Worm (Caenorhabditis elegans) whole organism, young adult: ENCODE data around the gene T07F8.4.
A peak's percentile ranks its signal among the peaks of the same experiment; 100 is the strongest.
"Not testable (repeated sequence)": the region's sequence is repeated elsewhere in the genome, so short reads cannot be mapped to it uniquely, and the experiment has no call there.

ENCODE experiments used
- F10E7.11 ChIP-seq: sonication (generic microtip); optimal IDR thresholded peaks from 2 replicates; lab custom pipeline; 2017; ENCODE audit warnings: mild to moderate bottlenecking, missing genetic modification characterization, moderate library complexity, missing compliant biosample characterization
- F37B4.10 ChIP-seq: fragments of 200-800 bp; sonication (Bioruptor generic); IDR thresholded peaks from 2 replicates; pipeline ENCODE4 v1.3.6; 2022; ENCODE audit warnings: missing genetic modification characterization, missing compliant biosample characterization
- F57C9.4 ChIP-seq: sonication (generic microtip); optimal IDR thresholded peaks from 2 replicates; lab custom pipeline; 2017; ENCODE audit warnings: mild to moderate bottlenecking, missing genetic modification characterization, missing compliant biosample characterization
- Y67H2A.10 ChIP-seq: fragments of 200-800 bp; sonication (Bioruptor generic); conservative IDR thresholded peaks from 2 replicates; pipeline ENCODE4 v1.3.6; 2022; ENCODE audit warnings: missing genetic modification reagents, missing genetic modification characterization, missing compliant biosample characterization
- attf-5 ChIP-seq: fragments of 200-800 bp; sonication (Bioruptor generic); optimal IDR thresholded peaks from 2 replicates; lab custom pipeline; 2018; ENCODE audit warnings: mild to moderate bottlenecking, missing genetic modification characterization, missing compliant biosample characterization
- cebp-2 ChIP-seq: fragments of 200-800 bp; sonication (Bioruptor generic); IDR thresholded peaks from 2 replicates; pipeline ENCODE4 v1.3.6; 2022; ENCODE audit warnings: missing genetic modification characterization, missing compliant biosample characterization
- dpff-1 ChIP-seq: sonication (generic microtip); optimal IDR thresholded peaks from 2 replicates; lab custom pipeline; 2017; ENCODE audit warnings: mild to moderate bottlenecking, missing genetic modification characterization, missing compliant biosample characterization
- egl-44 ChIP-seq: fragments of 200-800 bp; sonication (Bioruptor generic); IDR thresholded peaks from 2 replicates; pipeline ENCODE4 v1.3.6; 2022; ENCODE audit warnings: missing genetic modification reagents, missing genetic modification characterization, missing compliant biosample characterization
- hmg-1.2 ChIP-seq: fragments of 200-800 bp; sonication (Bioruptor generic); IDR thresholded peaks from 2 replicates; pipeline ENCODE4 v1.3.6; 2022; ENCODE audit warnings: missing genetic modification reagents, missing genetic modification characterization, missing compliant biosample characterization
- hsf-1 ChIP-seq: fragments of 200-800 bp; sonication (Bioruptor generic); IDR thresholded peaks from 2 replicates; pipeline ENCODE4 v1.3.6; 2022; ENCODE audit warnings: missing genetic modification reagents, missing genetic modification characterization, missing compliant biosample characterization
- lag-1 ChIP-seq: fragments of 200-800 bp; sonication (Bioruptor generic); IDR thresholded peaks from 2 replicates; pipeline ENCODE4 v1.3.6; 2022; ENCODE audit warnings: missing genetic modification reagents, missing genetic modification characterization, missing compliant biosample characterization
- lin-54 ChIP-seq: fragments of 200-800 bp; sonication (Bioruptor generic); optimal IDR thresholded peaks from 2 replicates; lab custom pipeline; 2018; ENCODE audit warnings: mild to moderate bottlenecking, missing genetic modification characterization, missing compliant biosample characterization
- lsy-27 ChIP-seq: sonication (generic microtip); optimal IDR thresholded peaks from 2 replicates; lab custom pipeline; 2017; ENCODE audit warnings: missing genetic modification characterization, mild to moderate bottlenecking, missing compliant biosample characterization, antibody characterized with exemption, missing genotype, borderline replicate concordance; ENCODE audit not compliant: insufficient read depth
- madf-6 ChIP-seq: fragments of 200-800 bp; sonication (Bioruptor generic); IDR thresholded peaks from 2 replicates; pipeline ENCODE4 v1.3.6; 2022; ENCODE audit warnings: missing genetic modification reagents, missing genetic modification characterization, missing compliant biosample characterization
- madf-8 ChIP-seq: fragments of 200-800 bp; sonication (Bioruptor generic); conservative IDR thresholded peaks from 2 replicates; pipeline ENCODE4 v1.3.6; 2022; ENCODE audit warnings: missing genetic modification reagents, missing genetic modification characterization, missing compliant biosample characterization
- mcd-1 ChIP-seq: fragments of 200-800 bp; sonication (Bioruptor generic); IDR thresholded peaks from 2 replicates; pipeline ENCODE4 v1.3.6; 2022; ENCODE audit warnings: missing genetic modification reagents, missing genetic modification characterization, missing compliant biosample characterization
- mel-28 ChIP-seq: sonication (generic microtip); optimal IDR thresholded peaks from 2 replicates; lab custom pipeline; 2016; ENCODE audit warnings: borderline replicate concordance, mild to moderate bottlenecking, missing genetic modification characterization, missing compliant biosample characterization
- nfya-1 ChIP-seq: sonication (generic microtip); optimal IDR thresholded peaks from 2 replicates; lab custom pipeline; 2017; ENCODE audit warnings: antibody characterized with exemption, missing compliant biosample characterization, missing genetic modification characterization, borderline replicate concordance; ENCODE audit not compliant: insufficient read depth
- nhr-120 ChIP-seq: fragments of 200-800 bp; sonication (Bioruptor generic); IDR thresholded peaks from 2 replicates; pipeline ENCODE4 v1.3.6; 2022; ENCODE audit warnings: missing genetic modification characterization, missing compliant biosample characterization
- repo-1 ChIP-seq: sonication (generic microtip); optimal IDR thresholded peaks from 2 replicates; lab custom pipeline; 2017; ENCODE audit warnings: mild to moderate bottlenecking, missing genetic modification characterization, missing compliant biosample characterization
- snpc-4 ChIP-seq, 5 experiments: fragments of 150-350 bp in 1 of 5; sonication (generic microtip) in 4 of 5; optimal IDR thresholded peaks; 2 replicates each; lab custom pipeline; 2014 to 2018; ENCODE audit warnings: missing genetic modification characterization in 5 of 5, missing biosample characterization in 3 of 5, antibody characterized with exemption in 2 of 5, mild to moderate bottlenecking in 2 of 5, missing compliant biosample characterization in 2 of 5, missing genotype in 2 of 5, moderate library complexity in 2 of 5, missing genetic modification reagents in 1 of 5
- zim-3 ChIP-seq: sonication (generic microtip); optimal IDR thresholded peaks from 2 replicates; lab custom pipeline; 2017; ENCODE audit warnings: mild to moderate bottlenecking, missing genetic modification characterization, moderate library complexity, missing compliant biosample characterization
- ztf-22 ChIP-seq: fragments of 200-800 bp; sonication (Bioruptor generic); optimal IDR thresholded peaks from 2 replicates; lab custom pipeline; 2018; ENCODE audit warnings: mild to moderate bottlenecking, missing genetic modification characterization, moderate library complexity, missing compliant biosample characterization
- ztf-28 ChIP-seq: fragments of 200-800 bp; sonication (Bioruptor generic); IDR thresholded peaks from 2 replicates; pipeline ENCODE4 v1.3.6; 2022; ENCODE audit warnings: missing genetic modification reagents, missing genetic modification characterization, missing compliant biosample characterization
- ztf-6 ChIP-seq: fragments of 200-800 bp; sonication (Bioruptor generic); IDR thresholded peaks from 2 replicates; pipeline ENCODE4 v1.3.6; 2022; ENCODE audit warnings: missing genetic modification reagents, missing genetic modification characterization, missing compliant biosample characterization

Gene T07F8.4

ce11 chrII:7093339-7093821, 38.5 kb downstream of the T07F8.4 start, which contains the start of gene T02G5.3:
T02G5.3 (plus strand) TSS chrII:7093389.
- TF ChIP-seq mel-28 (tag; lab: Kevin White, UChicago), result no peak
- TF ChIP-seq nfya-1, result no peak
- TF ChIP-seq nhr-120 (GFP tag; lab: Robert Waterston, UW), result no peak
- no peak for TF ChIP-seq F57C9.4 (tag; lab: Kevin White, UChicago)
- TF ChIP-seq zim-3, result no peak
- TF ChIP-seq lsy-27 (tag; lab: Kevin White, UChicago), result no peak
- TF ChIP-seq mcd-1 (GFP tag; lab: Robert Waterston, UW), result no peak
- TF ChIP-seq ztf-6, result no peak
- TF ChIP-seq ztf-22 (GFP tag; lab: Kevin White, UChicago), result no peak
- no peak for TF ChIP-seq F37B4.10
- TF ChIP-seq hsf-1, result no peak
- TF ChIP-seq attf-5 (GFP tag; lab: Kevin White, UChicago), result no peak
- no peak for TF ChIP-seq repo-1

- TF ChIP-seq ztf-28, result no peak
- TF ChIP-seq lag-1 (GFP tag; lab: Robert Waterston, UW), result no peak
- no peak for TF ChIP-seq egl-44
- TF ChIP-seq nfya-1, result no peak
- no peak for TF ChIP-seq dpff-1 (tag; lab: Kevin White, UChicago)
These were observed 41.0 kb downstream of the T07F8.4 start for ce11 chrII:7090852-7091251.

ce11 chrII:7090085-7090484, 41.7 kb downstream of the T07F8.4 start:
- no peak for TF ChIP-seq lin-54 (GFP tag; lab: Kevin White, UChicago)
- peak; percentile 84 for TF ChIP-seq hmg-1.2 (GFP tag; lab: Robert Waterston, UW)
- TF ChIP-seq Y67H2A.10, result no peak
- TF ChIP-seq, all 124 proteins: peak for 1

ce11 chrII:7088283-7088682, 43.5 kb downstream of the T07F8.4 start:
- TF ChIP-seq madf-8, result peak; percentile 54
- peak; percentile 73 for TF ChIP-seq madf-6 (GFP tag; lab: Robert Waterston, UW)
- TF ChIP-seq, all 124 proteins: peak for 2; not testable (repeated sequence) for 122

ce11 chrII:7084021-7084420, 47.8 kb downstream of the T07F8.4 start, which contains the start of the genes T02G5.14 and T02G5.15:
T02G5.14 (plus strand) TSS chrII:7084321.
T02G5.15 (plus strand) TSS chrII:7084321.
- not testable (repeated sequence) for TF ChIP-seq snpc-4 (GFP tag; optimal IDR thresholded peaks at IDR 0.05; lab: Kevin White, UChicago); snpc-4 (tag; optimal IDR thresholded peaks at IDR 0.05; lab: Kevin White, UChicago); F10E7.11; cebp-2 (GFP tag; lab: Robert Waterston, UW)
